Fruit fly (Drosophila melanogaster): Measurements from ENCODE around the gene CG14965.
A peak's percentile ranks its signal among the peaks of the same experiment; 100 is the strongest.

CG14965 gene

DNA sequence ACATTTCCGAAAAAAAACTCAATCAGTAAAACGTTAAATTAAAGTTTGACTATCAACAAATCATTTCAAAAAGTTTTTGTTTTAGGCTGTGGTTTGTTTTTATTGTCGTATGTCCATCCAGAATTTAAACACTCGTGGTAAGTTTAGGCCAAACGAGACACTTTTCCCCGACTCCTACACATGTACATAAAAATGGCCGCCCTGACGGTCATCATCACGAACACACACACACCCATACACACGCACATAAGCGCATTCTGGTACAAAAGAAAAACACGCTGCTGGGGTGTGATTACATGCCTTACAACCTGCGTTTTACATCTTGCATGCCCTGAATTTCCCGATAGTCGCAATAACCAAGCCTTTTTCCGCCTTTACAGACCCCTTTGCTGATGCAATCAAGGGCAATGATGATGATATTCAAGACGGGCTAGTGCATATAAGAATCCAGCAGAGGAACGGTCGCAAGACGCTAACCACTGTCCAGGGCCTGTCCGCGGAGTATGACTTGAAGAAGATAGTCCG lies 31.2 kb upstream of the CG14965 start:
- TF ChIP-seq GATAd (GFP tag; optimal IDR thresholded peaks at IDR 0.05) (no peak), Hr83 (GFP tag; optimal IDR thresholded peaks at IDR 0.05; ENCODE audit: poor library complexity, severe bottlenecking) (no peak), CrebA (GFP tag; optimal IDR thresholded peaks at IDR 0.05; ENCODE audit: borderline replicate concordance) (no peak), tai (GFP tag; optimal IDR thresholded peaks at IDR 0.05) (no peak), dl (GFP tag; optimal IDR thresholded peaks at IDR 0.05; ENCODE audit: insufficient read depth in 1 of 2, partially characterized antibody in 2 of 2) (no peak), Hr78 (GFP tag; optimal IDR thresholded peaks at IDR 0.05) (no peak), br (GFP tag; optimal IDR thresholded peaks at IDR 0.05) (no peak)

DNA sequence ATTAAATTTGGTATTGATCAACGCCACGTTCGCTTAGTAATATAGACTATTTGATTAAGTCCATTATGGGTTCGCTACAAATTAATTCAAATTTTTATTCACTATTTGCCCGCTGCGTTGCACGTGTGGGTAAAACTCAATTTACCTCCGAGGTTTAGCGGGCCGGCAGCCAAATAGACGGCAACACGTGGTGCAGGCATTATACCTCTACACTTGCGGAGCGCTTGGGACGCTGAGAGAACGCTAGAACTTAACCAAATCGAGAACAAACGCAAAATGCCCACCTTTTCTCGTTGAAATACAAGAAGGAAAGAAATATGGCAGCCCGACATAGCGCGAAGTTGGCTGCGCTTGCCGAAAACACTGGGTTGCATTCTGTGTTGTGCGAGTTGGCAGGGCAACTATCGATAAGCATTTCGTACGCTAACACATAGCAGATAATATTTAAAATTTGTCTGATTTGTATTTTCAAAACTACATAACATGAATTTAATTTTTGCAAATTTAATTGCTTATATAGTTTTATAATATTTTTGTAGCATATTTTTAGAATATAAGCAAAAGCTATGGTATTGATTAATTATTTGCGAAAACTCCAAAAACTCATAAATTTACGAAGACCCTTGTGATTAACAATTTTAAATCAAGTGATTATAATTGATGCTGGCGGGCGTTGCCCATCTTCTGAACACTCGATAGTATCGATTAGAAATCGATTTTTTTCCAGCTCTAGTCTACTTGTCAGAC lies 30.5 kb upstream of the CG14965 start, which contains the start of the genes RpL28 and eIF1:
Gene RpL28 (minus strand): TSS at position 318 of the 747 bp plus-strand sequence.
Gene eIF1 (plus strand): TSS at position 699 of the 747 bp plus-strand sequence.
- no peak for TF ChIP-seq pan (optimal IDR thresholded peaks at IDR 0.05)
- TF ChIP-seq dmrt93B (GFP tag; optimal IDR thresholded peaks at IDR 0.05) = peak; percentile 96
- TF ChIP-seq CG32264 (GFP tag; optimal IDR thresholded peaks at IDR 0.05) = peak; percentile 65
- peak; percentile 86 for TF ChIP-seq HLH106 (tag; optimal IDR thresholded peaks at IDR 0.05)
- peak; percentile 84 for TF ChIP-seq OdsH (GFP tag; optimal IDR thresholded peaks at IDR 0.05)
- peak; percentile 89 for TF ChIP-seq h (GFP tag; optimal IDR thresholded peaks at IDR 0.05)
- no peak for TF ChIP-seq sage (GFP tag; optimal IDR thresholded peaks at IDR 0.05)
- peak in 1 of 2 experiments; percentile 90 for TF ChIP-seq foxo (GFP tag; optimal IDR thresholded peaks at IDR 0.05)
- no peak for TF ChIP-seq lola (GFP tag; optimal IDR thresholded peaks at IDR 0.05)
- peak; percentile 66 for TF ChIP-seq ey (GFP tag; optimal IDR thresholded peaks at IDR 0.05)
- TF ChIP-seq Dif (GFP tag; optimal IDR thresholded peaks at IDR 0.05; ENCODE audit: partially characterized antibody) = peak; percentile 14
- peak; percentile 75 for TF ChIP-seq psq (GFP tag; optimal IDR thresholded peaks at IDR 0.05)
- no peak for TF ChIP-seq Dfd (GFP tag; optimal IDR thresholded peaks at IDR 0.05)
- peak; percentile 82 for TF ChIP-seq Hnf4 (GFP tag; optimal IDR thresholded peaks at IDR 0.05)
- TF ChIP-seq Vsx2 (GFP tag; optimal IDR thresholded peaks at IDR 0.05; ENCODE audit: partially characterized antibody) = no peak
- TF ChIP-seq Sp1 (GFP tag; optimal IDR thresholded peaks at IDR 0.05) = peak; percentile 91
- no peak for TF ChIP-seq brk (GFP tag; optimal IDR thresholded peaks at IDR 0.05)
- peak; percentile 55 for TF ChIP-seq fru (GFP tag; optimal IDR thresholded peaks at IDR 0.05)
- peak; percentile 99 for TF ChIP-seq Hr83 (GFP tag; optimal IDR thresholded peaks at IDR 0.05; ENCODE audit: poor library complexity, severe bottlenecking)
- TF ChIP-seq tai (GFP tag; optimal IDR thresholded peaks at IDR 0.05) = no peak
- no peak for TF ChIP-seq Hr78 (GFP tag; optimal IDR thresholded peaks at IDR 0.05)
- TF ChIP-seq CG9705 (GFP tag; optimal IDR thresholded peaks at IDR 0.05) = peak; percentile 92
- peak; percentile 65 for TF ChIP-seq Myc (optimal IDR thresholded peaks at IDR 0.05)
- TF ChIP-seq dl (GFP tag; optimal IDR thresholded peaks at IDR 0.05; ENCODE audit: insufficient read depth in 1 of 2, partially characterized antibody in 2 of 2) = no peak
- no peak for TF ChIP-seq jim (GFP tag; optimal IDR thresholded peaks at IDR 0.05)
- no peak for TF ChIP-seq Abd-B (GFP tag; optimal IDR thresholded peaks at IDR 0.05)
- peak; percentile 45 for TF ChIP-seq woc (GFP tag; optimal IDR thresholded peaks at IDR 0.05)
- TF ChIP-seq Jra (GFP tag; optimal IDR thresholded peaks at IDR 0.05) = peak; percentile 84
- TF ChIP-seq dsf (GFP tag; optimal IDR thresholded peaks at IDR 0.05; ENCODE audit: borderline replicate concordance) = peak; percentile 83
- TF ChIP-seq CrebA (GFP tag; optimal IDR thresholded peaks at IDR 0.05; ENCODE audit: borderline replicate concordance) = no peak
- TF ChIP-seq br (GFP tag; optimal IDR thresholded peaks at IDR 0.05) = peak; percentile 66
- peak; percentile 92 for TF ChIP-seq sv (GFP tag; optimal IDR thresholded peaks at IDR 0.05)
- peak; percentile 96 for TF ChIP-seq rgr (GFP tag; optimal IDR thresholded peaks at IDR 0.05)
- peak; percentile 85 for TF ChIP-seq Mio (GFP tag; optimal IDR thresholded peaks at IDR 0.05)
- no peak for TF ChIP-seq usp (GFP tag; optimal IDR thresholded peaks at IDR 0.05)
- no peak for TF ChIP-seq Rel (GFP tag; optimal IDR thresholded peaks at IDR 0.05)
- TF ChIP-seq Rel (tag; optimal IDR thresholded peaks at IDR 0.05) = peak; percentile 59
- TF ChIP-seq GATAd (GFP tag; optimal IDR thresholded peaks at IDR 0.05) = no peak
- no peak for TF ChIP-seq N (GFP tag; optimal IDR thresholded peaks at IDR 0.05)
